Fruit fly (Drosophila melanogaster) Kc167 (cell line): ENCODE results near the gene CG13841.

Experiments used
- Myc ChIP-seq: fragments of >200 bp; optimal IDR thresholded peaks from 2 replicates; lab custom pipeline; 2017; ENCODE audit warnings: missing external identifiers
- Sin3A ChIP-seq: fragments of >200 bp; optimal IDR thresholded peaks from 2 replicates; lab custom pipeline; 2018; ENCODE audit warnings: missing external identifiers
- h ChIP-seq: fragments of >200 bp; optimal IDR thresholded peaks from 3 replicates; lab custom pipeline; 2018; ENCODE audit warnings: missing external identifiers
- insv ChIP-seq: fragments of >200 bp; optimal IDR thresholded peaks from 3 replicates; lab custom pipeline; 2018; ENCODE audit warnings: missing external identifiers
- psq ChIP-seq: fragments of >200 bp; optimal IDR thresholded peaks from 2 replicates; lab custom pipeline; 2017; ENCODE audit warnings: missing external identifiers
- ttk ChIP-seq: sonication (Bioruptor generic); optimal IDR thresholded peaks from 2 replicates; lab custom pipeline; 2017; ENCODE audit warnings: missing external identifiers

The CG13841 gene

dm6 chr3R:22753895-22754774 lies 13.4 kb downstream of the CG13841 start:
- TF ChIP-seq insv (lab: Kevin White, UChicago) (no peak), h (lab: Kevin White, UChicago) (no peak), Myc (lab: Kevin White, UChicago) (no peak), ttk (lab: Kevin White, UChicago) (no peak), Sin3A (lab: Kevin White, UChicago) (no peak), psq (lab: Kevin White, UChicago) (no peak)

dm6 chr3R:22753600-22753894 lies 14.0 kb downstream of the CG13841 start:
- TF ChIP-seq psq (lab: Kevin White, UChicago) (no peak), ttk (lab: Kevin White, UChicago) (no peak), Sin3A (lab: Kevin White, UChicago) (no peak), h (lab: Kevin White, UChicago) (no peak), Myc (lab: Kevin White, UChicago) (no peak), insv (lab: Kevin White, UChicago) (no peak)

dm6 chr3R:22752929-22753328 lies 14.6 kb downstream of the CG13841 start:
- TF ChIP-seq Sin3A (lab: Kevin White, UChicago) (no peak), Myc (lab: Kevin White, UChicago) (no peak), ttk (lab: Kevin White, UChicago) (no peak), insv (lab: Kevin White, UChicago) (no peak), psq (lab: Kevin White, UChicago) (no peak), h (lab: Kevin White, UChicago) (no peak)

- no peak for TF ChIP-seq Myc (lab: Kevin White, UChicago)
- TF ChIP-seq h (lab: Kevin White, UChicago): no peak
- TF ChIP-seq Sin3A (lab: Kevin White, UChicago): no peak
- TF ChIP-seq ttk (lab: Kevin White, UChicago): no peak
- no peak for TF ChIP-seq psq (lab: Kevin White, UChicago)
- no peak for TF ChIP-seq insv (lab: Kevin White, UChicago)
Measured at dm6 chr3R:22751698-22752097, 15.8 kb downstream of the CG13841 start.

- TF ChIP-seq h (lab: Kevin White, UChicago) (no peak), insv (lab: Kevin White, UChicago) (no peak), ttk (lab: Kevin White, UChicago) (no peak), Myc (lab: Kevin White, UChicago) (no peak), Sin3A (lab: Kevin White, UChicago) (no peak), psq (lab: Kevin White, UChicago) (no peak)
Measured at dm6 chr3R:22751111-22751510, 16.4 kb downstream of the CG13841 start.

- TF ChIP-seq ttk (lab: Kevin White, UChicago): no peak
- TF ChIP-seq h (lab: Kevin White, UChicago): no peak
- no peak for TF ChIP-seq Sin3A (lab: Kevin White, UChicago)
- no peak for TF ChIP-seq insv (lab: Kevin White, UChicago)
- TF ChIP-seq Myc (lab: Kevin White, UChicago): no peak
- TF ChIP-seq psq (lab: Kevin White, UChicago): no peak
Measured at dm6 chr3R:22750534-22750947, 17.0 kb downstream of the CG13841 start, which contains the start of the genes rumi, CG7029 and Usp12-46. rumi (minus strand) TSS chr3R:22750597. CG7029 (plus strand) TSS chr3R:22750901. Usp12-46 (plus strand) TSS chr3R:22750901.

- TF ChIP-seq h (lab: Kevin White, UChicago) (no peak), Myc (lab: Kevin White, UChicago) (no peak), ttk (lab: Kevin White, UChicago) (no peak), insv (lab: Kevin White, UChicago) (no peak), psq (lab: Kevin White, UChicago) (no peak), Sin3A (lab: Kevin White, UChicago) (no peak)
Measured at dm6 chr3R:22750039-22750438, 17.5 kb downstream of the CG13841 start.

- no peak for TF ChIP-seq psq (lab: Kevin White, UChicago)
- TF ChIP-seq h (lab: Kevin White, UChicago): no peak
- no peak for TF ChIP-seq Sin3A (lab: Kevin White, UChicago)
Measured at dm6 chr3R:22748956-22749355, 18.5 kb downstream of the CG13841 start, which contains the start of gene CG31139. CG31139 (minus strand) TSS chr3R:22749056.

dm6 chr3R:22747423-22748090 lies 19.9 kb downstream of the CG13841 start, which contains the start of gene CG17141:
CG17141 (minus strand) TSS chr3R:22747599.
- TF ChIP-seq Sin3A (lab: Kevin White, UChicago) (no peak), ttk (lab: Kevin White, UChicago) (no peak), insv (lab: Kevin White, UChicago) (no peak), psq (lab: Kevin White, UChicago) (no peak), Myc (lab: Kevin White, UChicago) (no peak), h (lab: Kevin White, UChicago) (no peak)

- TF ChIP-seq h (lab: Kevin White, UChicago) (no peak), insv (lab: Kevin White, UChicago) (no peak), Sin3A (lab: Kevin White, UChicago) (no peak), Myc (lab: Kevin White, UChicago) (no peak), ttk (lab: Kevin White, UChicago) (no peak), psq (lab: Kevin White, UChicago) (no peak)
Measured at dm6 chr3R:22745432-22745831, 22.1 kb downstream of the CG13841 start, which contains the start of the genes vret and HP1c. vret (minus strand) TSS chr3R:22745581. HP1c (plus strand) TSS chr3R:22745620.

- TF ChIP-seq insv (lab: Kevin White, UChicago): no peak
- TF ChIP-seq psq (lab: Kevin White, UChicago): no peak
- no peak for TF ChIP-seq ttk (lab: Kevin White, UChicago)
- TF ChIP-seq Myc (lab: Kevin White, UChicago): no peak
- no peak for TF ChIP-seq h (lab: Kevin White, UChicago)
- TF ChIP-seq Sin3A (lab: Kevin White, UChicago): no peak
Measured at dm6 chr3R:22740930-22741329, 26.6 kb downstream of the CG13841 start, which contains the start of the genes Dcr-1 and CG6985. Dcr-1 (minus strand) TSS chr3R:22741091. CG6985 (plus strand) TSS chr3R:22741150.
